Worm (Caenorhabditis elegans) whole organism, L1 larva: ENCODE data around the gene bath-2.
"Not testable (repeated sequence)": the region's sequence is repeated elsewhere in the genome, so short reads cannot be mapped to it uniquely, and the experiment has no call there.

ENCODE experiments used
- C04F5.9 ChIP-seq: sonication (generic microtip); optimal IDR thresholded peaks from 2 replicates; lab custom pipeline; 2016; ENCODE audit warnings: missing genetic modification characterization, missing compliant biosample characterization
- F16B12.6 ChIP-seq: fragments of 150-350 bp; optimal IDR thresholded peaks from 2 replicates; lab custom pipeline; 2014; ENCODE audit warnings: missing biosample characterization, missing genetic modification characterization
- Y116A8C.19 ChIP-seq: sonication (generic microtip); optimal IDR thresholded peaks from 2 replicates; lab custom pipeline; 2016; ENCODE audit warnings: missing compliant biosample characterization, missing genetic modification characterization, borderline replicate concordance
- aly-2 ChIP-seq: fragments of 150-350 bp; optimal IDR thresholded peaks from 2 replicates; lab custom pipeline; 2014; ENCODE audit warnings: missing biosample characterization, missing genetic modification characterization
- ama-1 ChIP-seq: fragments of 150-350 bp; optimal IDR thresholded peaks from 2 replicates; lab custom pipeline; 2014
- ceh-63 ChIP-seq: fragments of 200-800 bp; sonication (Bioruptor generic); optimal IDR thresholded peaks from 2 replicates; lab custom pipeline; 2018; ENCODE audit warnings: mild to moderate bottlenecking, missing genetic modification characterization, missing compliant biosample characterization
- ces-1 ChIP-seq: fragments of 150-350 bp; optimal IDR thresholded peaks from 2 replicates; lab custom pipeline; 2014; ENCODE audit warnings: missing biosample characterization, missing genetic modification reagents, missing genetic modification characterization
- dsc-1 ChIP-seq: sonication (generic microtip); optimal IDR thresholded peaks from 2 replicates; lab custom pipeline; 2016; ENCODE audit warnings: mild to moderate bottlenecking, missing genetic modification characterization, missing compliant biosample characterization
- efl-3 ChIP-seq: fragments of 200-800 bp; sonication (Bioruptor generic); optimal IDR thresholded peaks from 2 replicates; lab custom pipeline; 2018; ENCODE audit warnings: mild to moderate bottlenecking, missing genetic modification characterization, missing compliant biosample characterization
- egl-27 ChIP-seq, 2 experiments: fragments of 150-350 bp in 1 of 2; sonication (generic microtip); optimal IDR thresholded peaks; 3 replicates each; lab custom pipeline; 2017 to 2018; ENCODE audit warnings: missing biosample characterization in 2 of 2, missing genetic modification characterization in 2 of 2, missing genetic modification reagents in 2 of 2
- elt-2 ChIP-seq: sonication (generic microtip); optimal IDR thresholded peaks from 2 replicates; lab custom pipeline; 2016; ENCODE audit warnings: missing genetic modification characterization, mild to moderate bottlenecking, inconsistent platforms, missing compliant biosample characterization, missing genetic modification reagents
- elt-3 ChIP-seq, 6 experiments: fragments of 150-350 bp in 1 of 6; sonication (generic microtip); optimal IDR thresholded peaks; 2 replicates each; lab custom pipeline; 2017 to 2018; ENCODE audit warnings: missing biosample characterization in 6 of 6, missing genetic modification characterization in 6 of 6, inconsistent platforms in 1 of 6
- ets-5 ChIP-seq: fragments of 200-800 bp; sonication (Bioruptor generic); IDR thresholded peaks from 2 replicates; pipeline ENCODE4 v1.3.6; 2022; ENCODE audit warnings: missing genetic modification characterization, missing compliant biosample characterization
- fkh-10 ChIP-seq: sonication (generic microtip); optimal IDR thresholded peaks from 2 replicates; lab custom pipeline; 2017; ENCODE audit warnings: missing biosample characterization, missing genetic modification reagents, missing genetic modification characterization
- fkh-4 ChIP-seq: sonication (generic microtip); optimal IDR thresholded peaks from 2 replicates; lab custom pipeline; 2016; ENCODE audit warnings: missing compliant biosample characterization, missing genetic modification characterization, borderline replicate concordance
- fkh-8 ChIP-seq: sonication (generic microtip); optimal IDR thresholded peaks from 2 replicates; lab custom pipeline; 2016; ENCODE audit warnings: mild to moderate bottlenecking, missing genetic modification characterization, missing compliant biosample characterization
- hpl-2 ChIP-seq: fragments of 150-350 bp; optimal IDR thresholded peaks from 2 replicates; lab custom pipeline; 2014; ENCODE audit warnings: missing biosample characterization, missing genetic modification reagents, missing genetic modification characterization
- irx-1 ChIP-seq: sonication (generic microtip); optimal IDR thresholded peaks from 2 replicates; lab custom pipeline; 2016; ENCODE audit warnings: missing genetic modification characterization, missing compliant biosample characterization
- isw-1 ChIP-seq: fragments of 200-800 bp; sonication (Bioruptor generic); IDR thresholded peaks from 2 replicates; pipeline ENCODE4 v1.3.6; 2022; ENCODE audit warnings: missing genetic modification characterization, missing compliant biosample characterization
- jun-1 ChIP-seq: fragments of 150-350 bp; optimal IDR thresholded peaks from 2 replicates; lab custom pipeline; 2014; ENCODE audit warnings: missing biosample characterization, missing genetic modification reagents, missing genetic modification characterization
- lin-13 ChIP-seq: fragments of 150-350 bp; optimal IDR thresholded peaks from 2 replicates; lab custom pipeline; 2014; ENCODE audit warnings: missing biosample characterization, missing genetic modification reagents, missing genetic modification characterization
- lin-14 ChIP-seq: fragments of 200-800 bp; sonication (Bioruptor generic); optimal IDR thresholded peaks from 2 replicates; lab custom pipeline; 2018; ENCODE audit warnings: mild to moderate bottlenecking, missing genetic modification characterization, moderate library complexity, missing compliant biosample characterization
- lin-35 ChIP-seq, 2 experiments: fragments of 150-350 bp; optimal IDR thresholded peaks; 2 replicates each; lab custom pipeline; 2014; ENCODE audit warnings: missing biosample characterization in 2 of 2, missing genetic modification characterization in 2 of 2, missing genetic modification reagents in 2 of 2
- lin-39 ChIP-seq: fragments of 150-350 bp; optimal IDR thresholded peaks from 2 replicates; lab custom pipeline; 2014; ENCODE audit warnings: missing biosample characterization, missing genetic modification reagents, missing genetic modification characterization
- nhr-19 ChIP-seq: fragments of 200-800 bp; sonication (Bioruptor generic); conservative IDR thresholded peaks from 2 replicates; pipeline ENCODE4 v1.3.6; 2022; ENCODE audit warnings: missing genetic modification characterization, missing compliant biosample characterization
- nhr-28 ChIP-seq: fragments of 150-350 bp; optimal IDR thresholded peaks from 2 replicates; lab custom pipeline; 2014; ENCODE audit warnings: missing biosample characterization, missing genetic modification characterization
- nhr-47 ChIP-seq: sonication (generic microtip); optimal IDR thresholded peaks from 2 replicates; lab custom pipeline; 2016; ENCODE audit warnings: mild to moderate bottlenecking, missing genetic modification characterization, moderate library complexity, missing compliant biosample characterization
- nhr-76 ChIP-seq: sonication (generic microtip); optimal IDR thresholded peaks from 2 replicates; lab custom pipeline; 2017; ENCODE audit warnings: missing biosample characterization, missing genetic modification characterization
- nhr-84 ChIP-seq: sonication (generic microtip); optimal IDR thresholded peaks from 2 replicates; lab custom pipeline; 2017; ENCODE audit warnings: missing biosample characterization, missing genetic modification characterization
- pag-3 ChIP-seq: sonication (generic microtip); optimal IDR thresholded peaks from 2 replicates; lab custom pipeline; 2017; ENCODE audit warnings: missing genetic modification characterization, mild to moderate bottlenecking, missing compliant biosample characterization, antibody characterized with exemption, borderline replicate concordance; ENCODE audit not compliant: insufficient read depth
- pax-3 ChIP-seq: fragments of 200-800 bp; sonication (Bioruptor generic); optimal IDR thresholded peaks from 2 replicates; lab custom pipeline; 2018; ENCODE audit warnings: mild to moderate bottlenecking, missing genetic modification characterization, moderate library complexity, missing compliant biosample characterization
- pqm-1 ChIP-seq: sonication (generic microtip); optimal IDR thresholded peaks from 3 replicates; lab custom pipeline; 2017; ENCODE audit warnings: missing biosample characterization, missing genetic modification characterization
- skn-1 ChIP-seq: fragments of 150-350 bp; optimal IDR thresholded peaks from 2 replicates; lab custom pipeline; 2014; ENCODE audit warnings: missing biosample characterization, missing genetic modification characterization
- snu-23 ChIP-seq: sonication (generic microtip); optimal IDR thresholded peaks from 2 replicates; lab custom pipeline; 2016; ENCODE audit warnings: missing genetic modification characterization, missing compliant biosample characterization
- sox-4 ChIP-seq: sonication (generic microtip); optimal IDR thresholded peaks from 2 replicates; lab custom pipeline; 2016; ENCODE audit warnings: missing genetic modification characterization, missing compliant biosample characterization
- tlp-1 ChIP-seq: fragments of 150-350 bp; optimal IDR thresholded peaks from 2 replicates; lab custom pipeline; 2014; ENCODE audit warnings: missing biosample characterization, missing genetic modification characterization
- unc-30 ChIP-seq: sonication (generic microtip); optimal IDR thresholded peaks from 2 replicates; lab custom pipeline; 2017; ENCODE audit warnings: missing biosample characterization, missing genetic modification characterization
- unc-86 ChIP-seq: sonication (generic microtip); optimal IDR thresholded peaks from 2 replicates; lab custom pipeline; 2016; ENCODE audit warnings: missing genetic modification characterization, missing compliant biosample characterization
- zag-1 ChIP-seq: fragments of 150-350 bp; optimal IDR thresholded peaks from 2 replicates; lab custom pipeline; 2014; ENCODE audit warnings: missing biosample characterization, missing genetic modification characterization
- ztf-4 ChIP-seq: fragments of 150-350 bp; optimal IDR thresholded peaks from 2 replicates; lab custom pipeline; 2014; ENCODE audit warnings: missing biosample characterization, missing genetic modification characterization

Gene bath-2

ce11 chrII:1922665-1923187 is at the start of gene bath-2, which contains the start of gene F52C6.4:
bath-2 (minus strand) TSS chrII:1922765.
F52C6.4 (plus strand) TSS chrII:1923137.
- no peak for TF ChIP-seq elt-3 (tag; optimal IDR thresholded peaks at IDR 0.05; lab: Kevin White, UChicago)
- no peak for TF ChIP-seq F16B12.6
- TF ChIP-seq C04F5.9 (tag; lab: Kevin White, UChicago), result no peak
- no peak for TF ChIP-seq ztf-4 (tag; lab: Kevin White, UChicago)
- TF ChIP-seq fkh-10, result no peak
- no peak for TF ChIP-seq ceh-63 (GFP tag; lab: Kevin White, UChicago)
- no peak for TF ChIP-seq sox-4 (tag; lab: Kevin White, UChicago)
- TF ChIP-seq fkh-4 (tag; lab: Kevin White, UChicago), result no peak
- TF ChIP-seq ces-1 (GFP tag; lab: Kevin White, UChicago), result no peak
- TF ChIP-seq lin-35 (GFP tag; optimal IDR thresholded peaks at IDR 0.05; lab: Kevin White, UChicago), result no peak

DNA sequence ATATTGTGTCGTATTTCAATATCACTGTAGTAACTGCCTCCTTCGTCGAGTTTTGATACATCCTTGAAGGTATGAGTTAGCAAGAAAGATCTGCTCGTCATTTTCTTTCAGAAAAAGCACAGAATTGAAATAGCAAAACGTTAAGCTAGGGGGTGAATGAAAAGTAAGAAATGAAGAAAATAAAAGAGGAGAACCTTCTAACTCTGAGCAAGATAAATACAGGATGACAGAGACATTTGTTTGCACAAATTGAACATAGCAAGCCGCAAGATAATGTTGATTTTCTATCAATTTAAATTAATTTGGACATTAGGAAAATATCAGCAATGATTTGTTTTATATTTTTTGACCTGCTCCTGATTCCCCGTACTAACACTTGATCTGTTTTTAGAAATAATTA is 33.0 kb upstream of the bath-2 start, which contains the start of gene math-49:
TSS of gene math-49 (minus strand) at position 101 of the 400 bp plus-strand sequence.
- TF ChIP-seq fkh-4 (tag; lab: Kevin White, UChicago); elt-2; ztf-4 (tag; lab: Kevin White, UChicago): not testable (repeated sequence)

ce11 chrII:1949119-1949518 is 26.6 kb upstream of the bath-2 start:
- TF ChIP-seq lin-13 (GFP tag; lab: Kevin White, UChicago) (no peak), nhr-47 (no peak), unc-30 (tag; lab: Kevin White, UChicago) (no peak), unc-86 (tag; lab: Kevin White, UChicago) (no peak), lin-14 (GFP tag; lab: Kevin White, UChicago) (peak; percentile 43), isw-1 (GFP tag; lab: Robert Waterston, UW) (no peak), snu-23 (GFP tag; lab: Kevin White, UChicago) (no peak), elt-2 (peak; percentile 98), tlp-1 (tag; lab: Kevin White, UChicago) (peak; percentile 56), skn-1 (tag; lab: Kevin White, UChicago) (no peak), elt-3 (tag; optimal IDR thresholded peaks at IDR 0.05; lab: Kevin White, UChicago) (peak in 1 of 6 experiments; percentile 42), nhr-76 (tag; lab: Kevin White, UChicago) (no peak), pqm-1 (peak; percentile 56), pag-3 (tag; lab: Kevin White, UChicago) (no peak), nhr-28 (tag; lab: Kevin White, UChicago) (no peak), ets-5 (no peak), jun-1 (peak; percentile 64), pax-3 (tag; lab: Kevin White, UChicago) (no peak)

DNA sequence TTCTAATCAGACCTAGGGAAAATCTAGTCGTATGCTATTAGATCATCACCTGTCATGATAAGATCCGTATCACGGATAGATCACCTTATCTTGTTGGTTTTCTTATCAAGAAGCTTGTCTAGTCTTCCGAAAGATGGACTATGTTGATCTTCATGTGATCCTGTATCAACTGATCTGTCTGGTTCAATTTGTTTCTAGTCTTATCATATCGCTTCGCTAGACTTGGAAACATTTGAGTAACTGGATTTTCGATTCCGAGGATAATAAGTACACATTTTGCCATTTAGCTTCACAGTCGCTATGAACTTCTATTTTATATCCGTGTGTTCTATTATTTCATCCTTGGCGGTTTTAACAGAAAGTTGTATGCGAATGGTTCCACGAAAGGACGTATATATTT is 25.8 kb upstream of the bath-2 start, which contains the start of gene ZK250.2:
TSS of gene ZK250.2 (plus strand) at position 301 of the 400 bp plus-strand sequence.
- not testable (repeated sequence) for TF ChIP-seq lin-39 (tag; lab: Kevin White, UChicago); lin-13 (GFP tag; lab: Kevin White, UChicago); unc-30 (tag; lab: Kevin White, UChicago)

DNA sequence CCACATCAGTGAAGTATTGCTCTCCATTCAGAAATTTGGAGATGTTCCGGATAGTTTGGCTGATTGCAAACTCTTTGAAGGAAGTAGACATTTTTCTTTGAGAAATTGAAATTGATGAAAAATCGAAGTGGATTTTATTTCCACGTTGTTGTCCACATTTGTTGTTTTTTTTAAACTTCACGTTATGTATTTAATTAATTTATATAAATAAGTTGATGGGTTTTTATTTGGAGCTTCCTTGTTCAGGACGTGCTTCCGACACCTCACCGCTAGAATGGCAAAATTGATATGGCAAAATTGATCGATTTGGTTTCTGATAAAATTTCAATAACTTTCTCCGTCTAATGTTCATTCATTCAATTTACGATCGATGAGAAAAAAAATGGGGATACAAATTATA is 23.9 kb upstream of the bath-2 start, which contains the start of gene math-48:
TSS of gene math-48 (minus strand) at position 101 of the 400 bp plus-strand sequence.
- TF ChIP-seq aly-2 (tag; lab: Kevin White, UChicago), result no peak
- TF ChIP-seq zag-1 (tag; lab: Kevin White, UChicago), result no peak
- no peak for TF ChIP-seq ets-5
- TF ChIP-seq Y116A8C.19 (tag; lab: Kevin White, UChicago), result no peak
- TF ChIP-seq ama-1 (lab: Kevin White, UChicago), result no peak
- TF ChIP-seq efl-3 (GFP tag; lab: Kevin White, UChicago), result no peak
- TF ChIP-seq egl-27 (tag; optimal IDR thresholded peaks at IDR 0.05; lab: Kevin White, UChicago), result no peak
- no peak for TF ChIP-seq elt-3 (tag; optimal IDR thresholded peaks at IDR 0.05; lab: Kevin White, UChicago)
- TF ChIP-seq nhr-19 (GFP tag; lab: Robert Waterston, UW), result no peak
- TF ChIP-seq elt-2, result no peak
- TF ChIP-seq hpl-2 (GFP tag; lab: Kevin White, UChicago), result no peak
- no peak for TF ChIP-seq lin-14 (GFP tag; lab: Kevin White, UChicago)
- no peak for TF ChIP-seq nhr-28 (tag; lab: Kevin White, UChicago)
- no peak for TF ChIP-seq unc-86 (tag; lab: Kevin White, UChicago)
- TF ChIP-seq fkh-8 (tag; lab: Kevin White, UChicago), result no peak
- no peak for TF ChIP-seq dsc-1 (tag; lab: Kevin White, UChicago)
- TF ChIP-seq nhr-76 (tag; lab: Kevin White, UChicago), result no peak
- no peak for TF ChIP-seq nhr-84 (tag; lab: Kevin White, UChicago)
- no peak for TF ChIP-seq irx-1
- TF ChIP-seq lin-13 (GFP tag; lab: Kevin White, UChicago), result no peak
- TF ChIP-seq, all 84 proteins: peak for 0
